Fruit fly (Drosophila melanogaster) whole organism, embryonic: ENCODE measurements around the gene Drsl5.

Experiments
- Abd-B ChIP-seq: fragments of 200-800 bp; sonication (Bioruptor generic); optimal IDR thresholded peaks from 2 replicates; lab custom pipeline; 2018; ENCODE audit warnings: missing biosample characterization, mild to moderate bottlenecking, missing genetic modification characterization, moderate library complexity
- CG10147 ChIP-seq: fragments of 200-800 bp; sonication (Bioruptor generic); optimal IDR thresholded peaks from 2 replicates; lab custom pipeline; 2019; ENCODE audit warnings: missing biosample characterization, mild to moderate bottlenecking, missing genetic modification characterization, moderate library complexity
- CG10274 ChIP-seq: fragments of 200-800 bp; sonication (Bioruptor generic); optimal IDR thresholded peaks from 3 replicates; lab custom pipeline; 2017; ENCODE audit warnings: missing biosample characterization, mild to moderate bottlenecking, missing genetic modification characterization
- CG11247 ChIP-seq: fragments of 200-800 bp; sonication (Bioruptor generic); IDR thresholded peaks from 2 replicates; pipeline ENCODE4 v1.3.6; 2022; ENCODE audit warnings: missing biosample characterization, missing genetic modification characterization
- CG11456 ChIP-seq: fragments of 200-800 bp; sonication (Bioruptor generic); IDR thresholded peaks from 3 replicates; pipeline ENCODE4 v1.3.6; 2022; ENCODE audit warnings: missing biosample characterization, missing genetic modification characterization
- CG12769 ChIP-seq: fragments of 200-800 bp; sonication (Bioruptor generic); optimal IDR thresholded peaks from 2 replicates; lab custom pipeline; 2019; ENCODE audit warnings: missing biosample characterization, mild to moderate bottlenecking, missing genetic modification characterization, moderate library complexity
- CG13424 ChIP-seq: fragments of 200-800 bp; sonication (Bioruptor generic); optimal IDR thresholded peaks from 2 replicates; lab custom pipeline; 2019; ENCODE audit warnings: missing biosample characterization, mild to moderate bottlenecking, missing genetic modification characterization, moderate library complexity
- CG13624 ChIP-seq: fragments of 200-800 bp; sonication (Bioruptor generic); optimal IDR thresholded peaks from 2 replicates; lab custom pipeline; 2016; ENCODE audit warnings: missing biosample characterization, missing genetic modification characterization
- CG3281 ChIP-seq: fragments of 200-800 bp; sonication (Bioruptor generic); optimal IDR thresholded peaks from 3 replicates; lab custom pipeline; 2017; ENCODE audit warnings: missing biosample characterization, mild to moderate bottlenecking, missing genetic modification characterization
- CG6854 ChIP-seq: fragments of 200-800 bp; sonication (Bioruptor generic); optimal IDR thresholded peaks from 3 replicates; lab custom pipeline; 2017; ENCODE audit warnings: missing biosample characterization, mild to moderate bottlenecking, missing genetic modification characterization
- CG8089 ChIP-seq: fragments of 200-800 bp; sonication (Bioruptor generic); optimal IDR thresholded peaks from 3 replicates; lab custom pipeline; 2016; ENCODE audit warnings: missing biosample characterization, missing genetic modification characterization
- D ChIP-seq, 2 experiments: fragments of 200-800 bp in 1 of 2; fragments of >200 bp in 1 of 2; sonication (Bioruptor generic) in 1 of 2; optimal IDR thresholded peaks; 2 replicates in 1 of 2; 3 replicates in 1 of 2; lab custom pipeline; 2017; ENCODE audit warnings: mild to moderate bottlenecking in 1 of 2, missing biosample characterization in 1 of 2, missing genetic modification characterization in 1 of 2, missing genetic modification reagents in 1 of 2
- Drgx ChIP-seq: fragments of 200-800 bp; sonication (Bioruptor generic); IDR thresholded peaks from 2 replicates; pipeline ENCODE4 v1.3.6; 2022; ENCODE audit warnings: missing biosample characterization, missing genetic modification characterization
- Ets65A ChIP-seq: fragments of 200-800 bp; sonication (Bioruptor generic); peaks from one replicate; lab custom pipeline; 2016; ENCODE audit warnings: missing biosample characterization, missing genetic modification characterization
- Fer1 ChIP-seq: fragments of 200-800 bp; sonication (Bioruptor generic); optimal IDR thresholded peaks from 2 replicates; lab custom pipeline; 2017; ENCODE audit warnings: missing biosample characterization, mild to moderate bottlenecking, missing genetic modification characterization
- Gug ChIP-seq: fragments of 200-800 bp; sonication (Bioruptor generic); IDR thresholded peaks from 4 replicates; pipeline ENCODE4 v1.3.6; 2022; ENCODE audit warnings: missing biosample characterization, missing genetic modification characterization
- Lpt ChIP-seq: fragments of >200 bp; optimal IDR thresholded peaks from 2 replicates; lab custom pipeline; 2018; ENCODE audit warnings: missing biosample characterization, missing genetic modification characterization
- MTF-1 ChIP-seq: fragments of 200-800 bp; sonication (Bioruptor generic); optimal IDR thresholded peaks from 2 replicates; lab custom pipeline; 2018; ENCODE audit warnings: missing biosample characterization, mild to moderate bottlenecking, missing genetic modification characterization, borderline replicate concordance
- Mad ChIP-seq: fragments of 200-800 bp; sonication (Bioruptor generic); optimal IDR thresholded peaks from 2 replicates; lab custom pipeline; 2016; ENCODE audit warnings: missing biosample characterization, missing genetic modification characterization
- Meics ChIP-seq: fragments of 200-800 bp; sonication (Bioruptor generic); optimal IDR thresholded peaks from 2 replicates; lab custom pipeline; 2017; ENCODE audit warnings: missing biosample characterization, mild to moderate bottlenecking, missing genetic modification characterization
- NC2α ChIP-seq: fragments of 200-800 bp; sonication (Bioruptor generic); optimal IDR thresholded peaks from 2 replicates; lab custom pipeline; 2016; ENCODE audit warnings: missing biosample characterization, missing genetic modification characterization
- Neu2 ChIP-seq: fragments of 200-800 bp; sonication (Bioruptor generic); optimal IDR thresholded peaks from 3 replicates; lab custom pipeline; 2016; ENCODE audit warnings: missing biosample characterization, missing genetic modification characterization, borderline replicate concordance
- Oli ChIP-seq: fragments of 200-800 bp; sonication (Bioruptor generic); optimal IDR thresholded peaks from 2 replicates; lab custom pipeline; 2018; ENCODE audit warnings: missing biosample characterization, mild to moderate bottlenecking, missing genetic modification characterization, moderate library complexity
- Opbp ChIP-seq: fragments of 200-800 bp; sonication (Bioruptor generic); IDR thresholded peaks from 3 replicates; pipeline ENCODE4 v1.3.6; 2022; ENCODE audit warnings: missing biosample characterization, missing genetic modification characterization; ENCODE audit not compliant: partially characterized antibody
- PHDP ChIP-seq: fragments of 200-800 bp; sonication (Bioruptor generic); optimal IDR thresholded peaks from 3 replicates; lab custom pipeline; 2018; ENCODE audit warnings: missing biosample characterization, mild to moderate bottlenecking, missing genetic modification characterization, moderate library complexity
- Pdp1 ChIP-seq, 2 experiments: fragments of 200-800 bp; sonication (Bioruptor generic); optimal IDR thresholded peaks; 3 replicates each; lab custom pipeline; 2016; ENCODE audit warnings: missing biosample characterization in 2 of 2, missing genetic modification characterization in 2 of 2, mild to moderate bottlenecking in 1 of 2, moderate library complexity in 1 of 2
- Ptx1 ChIP-seq: fragments of 200-800 bp; sonication (Bioruptor generic); IDR thresholded peaks from 2 replicates; pipeline ENCODE4 v1.3.6; 2022; ENCODE audit warnings: missing biosample characterization, missing genetic modification characterization
- ara ChIP-seq: fragments of 200-800 bp; sonication (Bioruptor generic); IDR thresholded peaks from 2 replicates; pipeline ENCODE4 v1.3.6; 2022; ENCODE audit warnings: missing biosample characterization, missing genetic modification characterization
- ato ChIP-seq: fragments of 200-800 bp; sonication (Bioruptor generic); IDR thresholded peaks from 2 replicates; pipeline ENCODE4 v1.3.6; 2022; ENCODE audit warnings: missing biosample characterization, missing genetic modification characterization; ENCODE audit not compliant: partially characterized antibody
- bab2 ChIP-seq: fragments of 200-800 bp; sonication (Bioruptor generic); optimal IDR thresholded peaks from 2 replicates; lab custom pipeline; 2016; ENCODE audit warnings: missing biosample characterization, missing genetic modification characterization
- cg ChIP-seq: fragments of 200-800 bp; sonication (Bioruptor generic); optimal IDR thresholded peaks from 3 replicates; lab custom pipeline; 2019; ENCODE audit warnings: missing biosample characterization, mild to moderate bottlenecking, missing genetic modification characterization, moderate library complexity
- chm ChIP-seq: fragments of 200-800 bp; sonication (Bioruptor generic); IDR thresholded peaks from 2 replicates; pipeline ENCODE4 v1.3.6; 2022; ENCODE audit warnings: missing biosample characterization, missing genetic modification characterization
- crp ChIP-seq, 2 experiments: fragments of 200-800 bp; sonication (Bioruptor generic); optimal IDR thresholded peaks; 2 replicates in 1 of 2; 3 replicates in 1 of 2; lab custom pipeline; 2017; ENCODE audit warnings: missing biosample characterization in 2 of 2, missing genetic modification characterization in 2 of 2, mild to moderate bottlenecking in 1 of 2, moderate library complexity in 1 of 2
- dati ChIP-seq: fragments of 200-800 bp; sonication (Bioruptor generic); IDR thresholded peaks from 2 replicates; pipeline ENCODE4 v1.3.6; 2022; ENCODE audit warnings: missing biosample characterization, missing genetic modification characterization
- eve ChIP-seq, 2 experiments: fragments of >200 bp; optimal IDR thresholded peaks; 2 replicates each; lab custom pipeline; 2017; ENCODE audit warnings: missing biosample characterization in 2 of 2, missing genetic modification characterization in 2 of 2
- gfzf ChIP-seq: fragments of 200-800 bp; sonication (Bioruptor generic); optimal IDR thresholded peaks from 2 replicates; lab custom pipeline; 2016; ENCODE audit warnings: missing biosample characterization, mild to moderate bottlenecking, missing genetic modification characterization, moderate library complexity
- kah ChIP-seq: fragments of 200-800 bp; sonication (Bioruptor generic); optimal IDR thresholded peaks from 2 replicates; lab custom pipeline; 2018; ENCODE audit warnings: missing biosample characterization, mild to moderate bottlenecking, missing genetic modification characterization
- lola ChIP-seq, 3 experiments: fragments of >200 bp in 2 of 3; fragments of 200-800 bp in 1 of 3; sonication (Bioruptor generic) in 1 of 3; optimal IDR thresholded peaks; 2 replicates each; lab custom pipeline; 2017 to 2019; ENCODE audit warnings: missing biosample characterization in 3 of 3, missing genetic modification characterization in 3 of 3, mild to moderate bottlenecking in 1 of 3, moderate library complexity in 1 of 3
- lov ChIP-seq, 2 experiments: fragments of 200-800 bp in 1 of 2; fragments of >200 bp in 1 of 2; sonication (Bioruptor generic) in 1 of 2; IDR thresholded peaks in 1 of 2; optimal IDR thresholded peaks in 1 of 2; 2 replicates in 1 of 2; 3 replicates in 1 of 2; pipeline versions ENCODE4 v1.3.6 to Lab custom; 2017 to 2022; ENCODE audit warnings: missing biosample characterization in 1 of 2, missing genetic modification characterization in 1 of 2
- luna ChIP-seq: fragments of 200-800 bp; sonication (Bioruptor generic); optimal IDR thresholded peaks from 2 replicates; lab custom pipeline; 2016; ENCODE audit warnings: missing biosample characterization, missing genetic modification characterization
- peb ChIP-seq: fragments of 200-800 bp; sonication (Bioruptor generic); IDR thresholded peaks from 2 replicates; pipeline ENCODE4 v1.3.6; 2022; ENCODE audit warnings: missing biosample characterization, missing genetic modification characterization
- pum ChIP-seq: fragments of 200-800 bp; sonication (Bioruptor generic); optimal IDR thresholded peaks from 2 replicates; lab custom pipeline; 2016; ENCODE audit warnings: missing biosample characterization, missing genetic modification characterization
- sc ChIP-seq, 3 experiments: fragments of >200 bp in 2 of 3; fragments of 200-800 bp in 1 of 3; sonication (Bioruptor generic) in 1 of 3; optimal IDR thresholded peaks; 2 replicates in 2 of 3; 3 replicates in 1 of 3; lab custom pipeline; 2017; ENCODE audit warnings: mild to moderate bottlenecking in 1 of 3, missing biosample characterization in 1 of 3, missing genetic modification characterization in 1 of 3, missing genetic modification reagents in 1 of 3
- seq ChIP-seq: fragments of 200-800 bp; sonication (Bioruptor generic); IDR thresholded peaks from 2 replicates; pipeline ENCODE4 v1.3.6; 2022; ENCODE audit warnings: missing biosample characterization, missing genetic modification characterization
- twi ChIP-seq: fragments of 200-800 bp; optimal IDR thresholded peaks from 2 replicates; lab custom pipeline; 2019; ENCODE audit warnings: missing biosample characterization, mild to moderate bottlenecking, missing genetic modification characterization, moderate library complexity
- zf30C ChIP-seq: fragments of 200-800 bp; sonication (Bioruptor generic); optimal IDR thresholded peaks from 3 replicates; lab custom pipeline; 2018; ENCODE audit warnings: missing biosample characterization, mild to moderate bottlenecking, missing genetic modification characterization

Gene Drsl5

DNA sequence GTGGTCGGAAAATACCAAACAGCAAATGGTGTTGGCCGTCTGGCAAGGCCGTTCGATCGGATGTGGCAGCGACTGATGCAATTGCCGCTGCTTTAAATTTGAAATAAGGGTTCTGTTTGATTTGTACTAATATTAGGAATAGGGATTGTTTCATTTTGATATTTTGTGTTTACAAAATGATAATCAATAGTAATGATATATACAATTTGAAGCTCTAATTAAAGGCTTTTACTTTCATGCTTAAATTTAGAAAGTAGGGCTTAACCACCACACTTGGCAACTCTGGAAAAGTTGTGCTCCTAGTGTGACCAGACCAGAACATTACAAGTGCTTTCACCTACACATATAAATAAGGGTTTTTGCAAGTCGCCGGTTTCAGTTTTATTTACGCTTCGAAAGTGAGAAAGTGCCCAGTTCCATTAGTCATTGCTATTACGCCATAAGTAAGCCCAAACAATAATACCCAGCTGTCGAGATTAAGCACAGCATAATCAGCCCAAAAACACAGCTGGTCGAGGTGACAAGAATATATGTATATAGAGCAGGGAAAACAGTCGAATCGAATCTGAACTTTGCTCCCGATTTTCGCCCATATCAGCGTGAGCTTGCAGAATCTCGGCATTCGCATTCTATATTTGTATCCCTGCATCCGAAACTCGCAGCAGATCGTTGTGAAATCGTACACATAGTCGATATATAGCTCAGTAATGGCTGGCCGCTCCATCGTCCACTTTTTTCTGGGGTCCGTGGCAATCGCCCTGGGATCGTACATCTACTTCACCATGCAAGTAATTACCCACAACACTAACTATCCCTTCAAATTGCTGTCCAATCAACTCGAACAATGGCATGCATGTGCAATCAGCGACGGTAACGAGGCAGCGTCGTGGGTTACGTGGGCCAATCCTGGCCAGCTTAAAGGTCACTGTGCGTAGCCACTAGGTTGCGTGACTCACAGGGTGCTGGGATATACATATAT, 9.6 kb downstream of the Drsl5 start, which contains the start of gene Gtpx (continued):
- TF ChIP-seq CG11247 (no peak), zf30C (GFP tag; lab: Kevin White, UChicago) (no peak), MTF-1 (GFP tag; lab: Kevin White, UChicago) (no peak), eve (GFP tag; optimal IDR thresholded peaks at IDR 0.05; lab: Kevin White, UChicago) (no peak), Pdp1 (GFP tag; optimal IDR thresholded peaks at IDR 0.05; lab: Kevin White, UChicago) (peak; percentile 55 to 81), CG10147 (no peak), Ets65A (GFP tag; lab: Kevin White, UChicago) (peak; percentile 11), CG10274 (GFP tag; lab: Kevin White, UChicago) (no peak), PHDP (tag; lab: Kevin White, UChicago) (peak; percentile 41), dati (no peak), cg (GFP tag; lab: Kevin White, UChicago) (peak; percentile 71), ara (GFP tag; lab: Robert Waterston, UW) (no peak), pum (no peak), twi (peak; percentile 23), Fer1 (no peak), CG13624 (GFP tag; lab: Kevin White, UChicago) (peak; percentile 73), Oli (tag; lab: Kevin White, UChicago) (no peak), CG8089 (GFP tag; lab: Kevin White, UChicago) (no peak), seq (GFP tag; lab: Robert Waterston, UW) (no peak), bab2 (GFP tag; lab: Kevin White, UChicago) (no peak), CG3281 (no peak), Mad (GFP tag; lab: Kevin White, UChicago) (peak; percentile 9), Neu2 (GFP tag; lab: Kevin White, UChicago) (no peak), CG6854 (GFP tag; lab: Kevin White, UChicago) (no peak), lola (GFP tag; optimal IDR thresholded peaks at IDR 0.05; lab: Kevin White, UChicago) (peak in 1 of 3 experiments; percentile 45), Ptx1 (GFP tag; lab: Robert Waterston, UW) (no peak), D (optimal IDR thresholded peaks at IDR 0.05; lab: Kevin White, UChicago) (no peak), D (GFP tag; optimal IDR thresholded peaks at IDR 0.05; lab: Kevin White, UChicago) (no peak), Drgx (GFP tag; lab: Robert Waterston, UW) (0 out of 2 replicates have a peak, but pooled peaks have one; percentile 24), sc (optimal IDR thresholded peaks at IDR 0.05; lab: Kevin White, UChicago) (no peak), sc (GFP tag; optimal IDR thresholded peaks at IDR 0.05; lab: Kevin White, UChicago) (no peak), peb (no peak), kah (GFP tag; lab: Kevin White, UChicago) (no peak), lov (optimal IDR thresholded peaks at IDR 0.05; lab: Kevin White, UChicago) (no peak), lov (GFP tag; IDR thresholded peaks at IDR 0.05; lab: Robert Waterston, UW) (no peak), Meics (no peak), Opbp (GFP tag; lab: Robert Waterston, UW) (no peak), crp (GFP tag; optimal IDR thresholded peaks at IDR 0.05; lab: Kevin White, UChicago) (peak in 1 of 2 experiments; percentile 22), Abd-B (GFP tag; lab: Kevin White, UChicago) (peak; percentile 76), CG11456 (GFP tag; lab: Robert Waterston, UW) (no peak), ato (GFP tag; lab: Robert Waterston, UW) (no peak), Lpt (GFP tag; lab: Kevin White, UChicago) (no peak), CG12769 (tag; lab: Kevin White, UChicago) (no peak), CG13424 (tag; lab: Kevin White, UChicago) (peak; percentile 69), luna (no peak), gfzf (GFP tag; lab: Kevin White, UChicago) (peak; percentile 87), Gug (GFP tag; lab: Robert Waterston, UW) (no peak), NC2α (GFP tag; lab: Kevin White, UChicago) (no peak), chm (GFP tag; lab: Robert Waterston, UW) (no peak)
